Fruit fly (Drosophila melanogaster): ENCODE data around the gene ovo.
A peak's percentile ranks its signal among the peaks of the same experiment; 100 is the strongest.

ovo gene

DNA sequence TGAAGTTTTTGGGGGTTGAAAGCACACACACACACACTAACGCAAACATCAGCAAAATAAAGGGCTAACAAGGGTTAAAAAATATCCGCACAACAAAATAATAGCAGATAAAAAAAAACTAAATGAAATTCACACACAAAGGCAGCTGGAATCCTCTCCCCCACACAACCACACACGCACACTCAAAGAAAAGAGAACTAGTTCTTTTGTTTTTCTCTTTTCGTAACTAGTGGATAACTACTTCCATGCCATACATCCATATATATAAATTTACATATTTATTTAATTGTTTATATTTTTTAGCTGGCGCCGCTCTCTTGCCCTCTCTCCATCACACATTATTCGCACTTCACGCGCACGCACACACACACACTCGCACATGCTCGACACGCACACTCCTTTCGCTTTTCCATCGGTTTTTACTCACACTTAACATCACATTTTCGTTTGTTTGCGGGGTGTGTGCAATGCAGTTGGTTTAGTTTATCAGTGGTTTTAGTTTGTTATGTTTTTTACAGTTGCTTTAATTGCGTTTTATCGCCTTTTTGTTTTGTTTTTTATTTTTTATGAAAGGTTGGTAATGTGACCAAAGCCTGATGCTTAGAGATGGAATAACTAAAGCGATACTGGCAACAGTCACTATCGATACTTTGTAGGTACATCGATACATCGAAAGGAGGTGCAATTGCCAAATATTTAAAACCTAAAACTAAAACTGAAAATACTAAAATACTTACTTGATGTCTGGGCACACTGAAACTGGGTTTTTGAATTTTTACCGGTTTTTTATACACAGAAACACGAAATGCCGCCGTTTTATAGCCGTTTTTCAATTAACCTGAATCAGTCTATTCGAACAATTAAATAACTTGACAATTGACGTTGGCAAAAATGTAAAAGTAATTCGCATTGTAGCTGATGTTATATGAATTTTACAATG is 36.3 kb downstream of the ovo start, which contains the start of gene CG32767 (continued):
- TF ChIP-seq Opbp (GFP tag; IDR thresholded peaks at IDR 0.05; ENCODE audit: partially characterized antibody) (peak; percentile 97), MESR4 (GFP tag; optimal IDR thresholded peaks at IDR 0.05) (peak; percentile 74), jumu (GFP tag; optimal IDR thresholded peaks at IDR 0.05) (peak; percentile 6), vfl (GFP tag; optimal IDR thresholded peaks at IDR 0.05) (peak; percentile 1), pita (GFP tag; optimal IDR thresholded peaks at IDR 0.05) (peak; percentile 3), fd96Cb (tag; optimal IDR thresholded peaks at IDR 0.05) (no peak), ssp (GFP tag; IDR thresholded peaks at IDR 0.05) (no peak), E2f2 (GFP tag; IDR thresholded peaks at IDR 0.05) (peak; percentile 73), Gug (GFP tag; IDR thresholded peaks at IDR 0.05) (no peak; the same call in 3 of the 4 replicates), HmgZ (tag; optimal IDR thresholded peaks at IDR 0.05) (peak; percentile 20), CG14860 (GFP tag; IDR thresholded peaks at IDR 0.05; ENCODE audit: partially characterized antibody) (peak; percentile 84), Trl (optimal IDR thresholded peaks at IDR 0.05) (peak; percentile 23 to 81), Trl (GFP tag; optimal IDR thresholded peaks at IDR 0.05) (no peak), chm (GFP tag; IDR thresholded peaks at IDR 0.05) (peak; percentile 17; the same call in 1 of the 2 replicates), CG11695 (GFP tag; IDR thresholded peaks at IDR 0.05) (peak; percentile 52; the same call in 2 of the 3 replicates), p53 (GFP tag; optimal IDR thresholded peaks at IDR 0.05) (peak; percentile 12), Hr39 (optimal IDR thresholded peaks at IDR 0.05) (no peak), YL-1 (GFP tag; optimal IDR thresholded peaks at IDR 0.05) (peak; percentile 51), dm (GFP tag; optimal IDR thresholded peaks at IDR 0.05) (peak; percentile 32), CG17829 (tag; optimal IDR thresholded peaks at IDR 0.05) (peak; percentile 15), CG9932 (GFP tag; IDR thresholded peaks at IDR 0.05) (peak; percentile 68), HLH54F (GFP tag; optimal IDR thresholded peaks at IDR 0.05) (peak; percentile 24), nerfin-1 (tag; optimal IDR thresholded peaks at IDR 0.05) (peak; percentile 2), CG12071 (GFP tag; optimal IDR thresholded peaks at IDR 0.05) (peak; percentile 39), sens (GFP tag) (peak; percentile 66), CG7556 (GFP tag; optimal IDR thresholded peaks at IDR 0.05) (no peak), Rfx (GFP tag; IDR thresholded peaks at IDR 0.05) (peak; percentile 37; the same call in 1 of the 2 replicates), CG8359 (GFP tag; optimal IDR thresholded peaks at IDR 0.05; ENCODE audit: borderline replicate concordance) (no peak), ara (GFP tag; IDR thresholded peaks at IDR 0.05) (no peak), bab2 (GFP tag; optimal IDR thresholded peaks at IDR 0.05) (peak; percentile 61), CG1647 (GFP tag; optimal IDR thresholded peaks at IDR 0.05) (peak; percentile 17), bcd (GFP tag; optimal IDR thresholded peaks at IDR 0.05) (peak; percentile 3), Jarid2 (GFP tag; optimal IDR thresholded peaks at IDR 0.05) (no peak), ap (GFP tag; IDR thresholded peaks at IDR 0.05) (no peak), pum (GFP tag; optimal IDR thresholded peaks at IDR 0.05) (peak; percentile 15), tap (tag; optimal IDR thresholded peaks at IDR 0.05) (no peak), cas (GFP tag; IDR thresholded peaks at IDR 0.05) (no peak), BEAF-32 (GFP tag; optimal IDR thresholded peaks at IDR 0.05) (peak; percentile 94), PHDP (tag; optimal IDR thresholded peaks at IDR 0.05) (peak; percentile 22), Oli (tag; optimal IDR thresholded peaks at IDR 0.05) (no peak), Hr78 (GFP tag; optimal IDR thresholded peaks at IDR 0.05) (no peak), unc-4 (GFP tag; IDR thresholded peaks at IDR 0.05; ENCODE audit: partially characterized antibody) (peak; percentile 88), schlank (tag; optimal IDR thresholded peaks at IDR 0.05) (no peak), CG34422 (GFP tag; IDR thresholded peaks at IDR 0.05) (no peak), aop (GFP tag; IDR thresholded peaks at IDR 0.05) (no peak), CG13424 (tag; optimal IDR thresholded peaks at IDR 0.05) (peak; percentile 18), CG12659 (GFP tag; optimal IDR thresholded peaks at IDR 0.05) (peak; percentile 56), CG13287 (GFP tag; IDR thresholded peaks at IDR 0.05; ENCODE audit: partially characterized antibody) (peak; percentile 89), CG33213 (GFP tag; optimal IDR thresholded peaks at IDR 0.05) (peak; percentile 60)

Measured in whole organism, embryonic.